Fruit fly (Drosophila melanogaster): ENCODE results near the gene CG1965.

Gene CG1965

dm6 chr3R:7075712-7076183 is 8.5 kb downstream of the CG1965 start (continued):
- TF ChIP-seq CG16779 (tag; optimal IDR thresholded peaks at IDR 0.05) = peak; percentile 80
- TF ChIP-seq svp (GFP tag) = peak; percentile 99
- peak; percentile 90 for TF ChIP-seq spab (GFP tag; optimal IDR thresholded peaks at IDR 0.05)
- TF ChIP-seq dsx (GFP tag; optimal IDR thresholded peaks at IDR 0.05; ENCODE audit: poor library complexity, severe bottlenecking) = peak; percentile 87
- peak; percentile 96 for TF ChIP-seq topi (GFP tag; optimal IDR thresholded peaks at IDR 0.05)
- TF ChIP-seq CG31627 (GFP tag; optimal IDR thresholded peaks at IDR 0.05) = peak; percentile 96
- TF ChIP-seq Met (GFP tag; optimal IDR thresholded peaks at IDR 0.05) = peak; percentile 97
- TF ChIP-seq eg (GFP tag; IDR thresholded peaks at IDR 0.05) = no peak

- TF ChIP-seq achi (GFP tag; optimal IDR thresholded peaks at IDR 0.05) (peak; percentile 0), acj6 (GFP tag; optimal IDR thresholded peaks at IDR 0.05) (peak; percentile 35), Eip93F (GFP tag; optimal IDR thresholded peaks at IDR 0.05) (no peak), Hr39 (GFP tag; optimal IDR thresholded peaks at IDR 0.05) (peak; percentile 33), CG34406 (GFP tag; optimal IDR thresholded peaks at IDR 0.05) (no peak), OdsH (GFP tag; optimal IDR thresholded peaks at IDR 0.05) (no peak), CG6854 (GFP tag; optimal IDR thresholded peaks at IDR 0.05) (no peak), Sox102F (GFP tag; optimal IDR thresholded peaks at IDR 0.05) (peak; percentile 48), CG32006 (GFP tag; optimal IDR thresholded peaks at IDR 0.05) (peak; percentile 38), CG16779 (tag; optimal IDR thresholded peaks at IDR 0.05) (peak; percentile 8), Hr4 (GFP tag; optimal IDR thresholded peaks at IDR 0.05) (peak; percentile 35), ss (GFP tag; optimal IDR thresholded peaks at IDR 0.05) (peak in 1 of 2 experiments; percentile 6), CG10631 (GFP tag; optimal IDR thresholded peaks at IDR 0.05) (no peak)
Observed at dm6 chr3R:7076293-7076981, 9.2 kb downstream of the CG1965 start.

- TF ChIP-seq Eip78C (GFP tag) = peak; percentile 29
- TF ChIP-seq Blimp-1 (GFP tag; optimal IDR thresholded peaks at IDR 0.05) = no peak
- TF ChIP-seq CG6163 (GFP tag; IDR thresholded peaks at IDR 0.05) = 0 out of 3 replicates have a peak, but pooled peaks have one; percentile 15
Observed at dm6 chr3R:7079718-7080117, 12.5 kb downstream of the CG1965 start.

- TF ChIP-seq CG11762 (GFP tag; optimal IDR thresholded peaks at IDR 0.05; ENCODE audit: insufficient read depth) = no peak
- TF ChIP-seq Blimp-1 (GFP tag; optimal IDR thresholded peaks at IDR 0.05) = no peak
- TF ChIP-seq CG32006 (GFP tag; optimal IDR thresholded peaks at IDR 0.05) = no peak
- TF ChIP-seq Eip78C (GFP tag) = peak; percentile 15
- TF ChIP-seq CG8319 (GFP tag; optimal IDR thresholded peaks at IDR 0.05) = no peak
Observed at dm6 chr3R:7080157-7080916, 13.1 kb downstream of the CG1965 start, which contains the start of gene Ref1. Gene Ref1 (minus strand): TSS chr3R:7080387.

- TF ChIP-seq Blimp-1 (GFP tag; optimal IDR thresholded peaks at IDR 0.05) (no peak), achi (GFP tag; optimal IDR thresholded peaks at IDR 0.05) (no peak), Sox14 (GFP tag; optimal IDR thresholded peaks at IDR 0.05) (peak; percentile 58), Ets21C (GFP tag; optimal IDR thresholded peaks at IDR 0.05) (no peak), CG11762 (GFP tag; optimal IDR thresholded peaks at IDR 0.05; ENCODE audit: insufficient read depth) (no peak), CG6854 (GFP tag; optimal IDR thresholded peaks at IDR 0.05) (no peak), Hr39 (GFP tag; optimal IDR thresholded peaks at IDR 0.05) (peak; percentile 27), eg (GFP tag; IDR thresholded peaks at IDR 0.05) (peak; percentile 63), CG15336 (GFP tag; IDR thresholded peaks at IDR 0.05) (peak; percentile 35; the same call in 1 of the 2 replicates), CG6163 (GFP tag; IDR thresholded peaks at IDR 0.05) (peak; percentile 68), dsx (GFP tag; optimal IDR thresholded peaks at IDR 0.05; ENCODE audit: poor library complexity, severe bottlenecking) (peak; percentile 40), topi (GFP tag; optimal IDR thresholded peaks at IDR 0.05) (peak; percentile 41), Hr38 (GFP tag; optimal IDR thresholded peaks at IDR 0.05) (no peak), CG6276 (GFP tag; optimal IDR thresholded peaks at IDR 0.05) (peak; percentile 48), CG3919 (GFP tag; optimal IDR thresholded peaks at IDR 0.05) (peak; percentile 51), Eip78C (GFP tag) (peak; percentile 83), Sox102F (GFP tag; optimal IDR thresholded peaks at IDR 0.05) (peak; percentile 52), svp (GFP tag) (peak; percentile 81), CG7368 (GFP tag; optimal IDR thresholded peaks at IDR 0.05) (no peak), cyc (GFP tag; optimal IDR thresholded peaks at IDR 0.05) (peak; percentile 19), Gug (GFP tag; IDR thresholded peaks at IDR 0.05) (no peak), Ets96B (tag; optimal IDR thresholded peaks at IDR 0.05) (peak; percentile 47), CG10669 (GFP tag; optimal IDR thresholded peaks at IDR 0.05) (peak; percentile 20), CG4318 (GFP tag; optimal IDR thresholded peaks at IDR 0.05) (no peak), Met (GFP tag; optimal IDR thresholded peaks at IDR 0.05) (peak; percentile 53), CG31627 (GFP tag; optimal IDR thresholded peaks at IDR 0.05) (peak; percentile 45), fd85E (GFP tag; optimal IDR thresholded peaks at IDR 0.05) (no peak)
Observed at dm6 chr3R:7081972-7082371, 14.8 kb downstream of the CG1965 start, which contains the start of gene Dpck. Gene Dpck (plus strand): TSS chr3R:7082182.

All from whole organism, prepupa.